Fruit fly (Drosophila melanogaster) whole organism, prepupa: ENCODE measurements around the gene Pdp1.

Experiments
- Blimp-1 ChIP-seq: fragments of 200-800 bp; sonication (Bioruptor generic); optimal IDR thresholded peaks from 3 replicates; lab custom pipeline; 2017; ENCODE audit warnings: missing biosample characterization, missing genetic modification characterization, mild to moderate bottlenecking, moderate library complexity, missing genetic modification reagents
- CG10631 ChIP-seq: fragments of 200-800 bp; sonication (Bioruptor generic); optimal IDR thresholded peaks from 2 replicates; lab custom pipeline; 2016; ENCODE audit warnings: missing biosample characterization, missing genetic modification characterization
- CG11294 ChIP-seq: fragments of 200-800 bp; sonication (Bioruptor generic); IDR thresholded peaks from 2 replicates; pipeline ENCODE4 v1.3.6; 2022; ENCODE audit warnings: missing biosample characterization, missing genetic modification characterization
- CG11902 ChIP-seq: fragments of 200-800 bp; sonication (Bioruptor generic); optimal IDR thresholded peaks from 3 replicates; lab custom pipeline; 2016; ENCODE audit warnings: missing biosample characterization, missing genetic modification characterization
- CG15336 ChIP-seq: fragments of 200-800 bp; sonication (Bioruptor generic); IDR thresholded peaks from 2 replicates; pipeline ENCODE4 v1.3.6; 2022; ENCODE audit warnings: missing biosample characterization, missing genetic modification characterization
- CG1621 ChIP-seq: fragments of 200-800 bp; sonication (Bioruptor generic); optimal IDR thresholded peaks from 3 replicates; lab custom pipeline; 2018; ENCODE audit warnings: missing biosample characterization, mild to moderate bottlenecking, missing genetic modification characterization
- CG16779 ChIP-seq: fragments of 200-800 bp; sonication (Bioruptor generic); optimal IDR thresholded peaks from 3 replicates; lab custom pipeline; 2017; ENCODE audit warnings: missing biosample characterization, mild to moderate bottlenecking, missing genetic modification characterization
- CG3032 ChIP-seq: fragments of 200-800 bp; optimal IDR thresholded peaks from 2 replicates; lab custom pipeline; 2019; ENCODE audit warnings: missing biosample characterization, mild to moderate bottlenecking, missing genetic modification characterization, moderate library complexity
- CG6163 ChIP-seq: fragments of 200-800 bp; sonication (Bioruptor generic); IDR thresholded peaks from 3 replicates; pipeline ENCODE4 v1.3.6; 2022; ENCODE audit warnings: missing biosample characterization, missing genetic modification characterization
- CG6792 ChIP-seq: fragments of 200-800 bp; sonication (Bioruptor generic); optimal IDR thresholded peaks from 3 replicates; lab custom pipeline; 2016; ENCODE audit warnings: missing biosample characterization, missing genetic modification characterization
- CG6808 ChIP-seq: fragments of 200-800 bp; sonication (Bioruptor generic); optimal IDR thresholded peaks from 3 replicates; lab custom pipeline; 2017; ENCODE audit warnings: missing biosample characterization, missing genetic modification characterization, mild to moderate bottlenecking, moderate library complexity, missing genetic modification reagents
- CG6854 ChIP-seq: fragments of 200-800 bp; sonication (Bioruptor generic); optimal IDR thresholded peaks from 2 replicates; lab custom pipeline; 2017; ENCODE audit warnings: missing biosample characterization, mild to moderate bottlenecking, missing genetic modification characterization
- CG7368 ChIP-seq: fragments of 200-800 bp; sonication (Bioruptor generic); optimal IDR thresholded peaks from 3 replicates; lab custom pipeline; 2016; ENCODE audit warnings: missing biosample characterization, missing genetic modification characterization
- CG8319 ChIP-seq: fragments of 200-800 bp; sonication (Bioruptor generic); optimal IDR thresholded peaks from 3 replicates; lab custom pipeline; 2016; ENCODE audit warnings: missing biosample characterization, missing genetic modification characterization
- CG8632 ChIP-seq: fragments of 200-800 bp; sonication (Bioruptor generic); optimal IDR thresholded peaks from 3 replicates; lab custom pipeline; 2016; ENCODE audit warnings: missing biosample characterization, missing genetic modification characterization
- CG9139 ChIP-seq: fragments of 200-800 bp; sonication (Bioruptor generic); optimal IDR thresholded peaks from 3 replicates; lab custom pipeline; 2017; ENCODE audit warnings: missing biosample characterization, mild to moderate bottlenecking, missing genetic modification characterization
- Eip75B ChIP-seq: fragments of 200-800 bp; sonication (Bioruptor generic); optimal IDR thresholded peaks from 3 replicates; lab custom pipeline; 2016; ENCODE audit warnings: missing biosample characterization, missing genetic modification characterization
- Eip78C ChIP-seq: fragments of 200-800 bp; sonication (Bioruptor generic); peaks from one replicate; lab custom pipeline; 2016; ENCODE audit warnings: missing biosample characterization, missing genetic modification characterization
- Ets21C ChIP-seq: fragments of 200-800 bp; sonication (Bioruptor generic); optimal IDR thresholded peaks from 3 replicates; lab custom pipeline; 2016; ENCODE audit warnings: missing biosample characterization, missing genetic modification characterization
- Ets96B ChIP-seq: fragments of 200-800 bp; optimal IDR thresholded peaks from 2 replicates; lab custom pipeline; 2019; ENCODE audit warnings: missing biosample characterization, mild to moderate bottlenecking, missing genetic modification characterization, moderate library complexity
- Gug ChIP-seq: fragments of 200-800 bp; sonication (Bioruptor generic); IDR thresholded peaks from 2 replicates; pipeline ENCODE4 v1.3.6; 2022; ENCODE audit warnings: missing biosample characterization, missing genetic modification characterization
- Hr38 ChIP-seq: sonication (Bioruptor generic); optimal IDR thresholded peaks from 2 replicates; lab custom pipeline; 2016; ENCODE audit warnings: missing biosample characterization, missing genetic modification characterization
- Hr39 ChIP-seq: fragments of 200-800 bp; sonication (Bioruptor generic); optimal IDR thresholded peaks from 2 replicates; lab custom pipeline; 2016; ENCODE audit warnings: missing biosample characterization, missing genetic modification characterization
- Hr4 ChIP-seq: fragments of 200-800 bp; sonication (Bioruptor generic); optimal IDR thresholded peaks from 3 replicates; lab custom pipeline; 2016; ENCODE audit warnings: missing biosample characterization, missing genetic modification characterization
- Lpt ChIP-seq: fragments of 200-800 bp; sonication (Bioruptor generic); optimal IDR thresholded peaks from 3 replicates; lab custom pipeline; 2016; ENCODE audit warnings: missing biosample characterization, missing genetic modification characterization
- Met ChIP-seq: fragments of 200-800 bp; sonication (Bioruptor generic); optimal IDR thresholded peaks from 3 replicates; lab custom pipeline; 2016; ENCODE audit warnings: missing biosample characterization, missing genetic modification characterization
- OdsH ChIP-seq: fragments of 200-800 bp; sonication (Bioruptor generic); optimal IDR thresholded peaks from 3 replicates; lab custom pipeline; 2016; ENCODE audit warnings: missing biosample characterization, missing genetic modification characterization
- Sox102F ChIP-seq: fragments of 200-800 bp; sonication (Bioruptor generic); optimal IDR thresholded peaks from 2 replicates; lab custom pipeline; 2016; ENCODE audit warnings: missing biosample characterization, mild to moderate bottlenecking, missing genetic modification characterization
- Sox15 ChIP-seq: fragments of 200-800 bp; sonication (Bioruptor generic); optimal IDR thresholded peaks from 3 replicates; lab custom pipeline; 2016; ENCODE audit warnings: missing biosample characterization, missing genetic modification characterization
- acj6 ChIP-seq: fragments of 200-800 bp; sonication (Bioruptor generic); optimal IDR thresholded peaks from 3 replicates; lab custom pipeline; 2016; ENCODE audit warnings: missing biosample characterization, missing genetic modification characterization
- cyc ChIP-seq: fragments of 200-800 bp; sonication (Bioruptor generic); optimal IDR thresholded peaks from 3 replicates; lab custom pipeline; 2016; ENCODE audit warnings: missing biosample characterization, missing genetic modification characterization
- dsx ChIP-seq: fragments of 200-800 bp; optimal IDR thresholded peaks from 3 replicates; lab custom pipeline; 2019; ENCODE audit warnings: missing biosample characterization, mild to moderate bottlenecking, missing genetic modification characterization, moderate library complexity; ENCODE audit not compliant: poor library complexity, severe bottlenecking
- eg ChIP-seq: fragments of 200-800 bp; sonication (Bioruptor generic); IDR thresholded peaks from 3 replicates; pipeline ENCODE4 v1.3.6; 2022; ENCODE audit warnings: missing biosample characterization, missing genetic modification characterization
- esn ChIP-seq: fragments of 200-800 bp; sonication (Bioruptor generic); optimal IDR thresholded peaks from 2 replicates; lab custom pipeline; 2016; ENCODE audit warnings: missing biosample characterization, mild to moderate bottlenecking, missing genetic modification characterization, moderate library complexity
- fd85E ChIP-seq: fragments of 200-800 bp; sonication (Bioruptor generic); optimal IDR thresholded peaks from 3 replicates; lab custom pipeline; 2016; ENCODE audit warnings: missing biosample characterization, missing genetic modification characterization
- fkh ChIP-seq: fragments of 200-800 bp; sonication (Bioruptor generic); optimal IDR thresholded peaks from 3 replicates; lab custom pipeline; 2017; ENCODE audit warnings: missing biosample characterization, mild to moderate bottlenecking, missing genetic modification characterization, moderate library complexity
- lz ChIP-seq: fragments of 200-800 bp; sonication (Bioruptor generic); optimal IDR thresholded peaks from 3 replicates; lab custom pipeline; 2016; ENCODE audit warnings: missing biosample characterization, missing genetic modification characterization
- net ChIP-seq: fragments of 200-800 bp; sonication (Bioruptor generic); optimal IDR thresholded peaks from 3 replicates; lab custom pipeline; 2016; ENCODE audit warnings: missing biosample characterization, missing genetic modification characterization
- salr ChIP-seq, 2 experiments: fragments of 200-800 bp; sonication (Bioruptor generic); optimal IDR thresholded peaks; 3 replicates each; lab custom pipeline; 2016 to 2018; ENCODE audit warnings: missing biosample characterization in 2 of 2, missing genetic modification characterization in 2 of 2, mild to moderate bottlenecking in 1 of 2
- spab ChIP-seq: fragments of 200-800 bp; sonication (Bioruptor generic); optimal IDR thresholded peaks from 2 replicates; lab custom pipeline; 2017; ENCODE audit warnings: missing biosample characterization, mild to moderate bottlenecking, missing genetic modification characterization, missing genetic modification reagents
- ss ChIP-seq, 2 experiments: fragments of 200-800 bp; sonication (Bioruptor generic); optimal IDR thresholded peaks; 2 replicates in 1 of 2; 3 replicates in 1 of 2; lab custom pipeline; 2017 to 2018; ENCODE audit warnings: mild to moderate bottlenecking in 2 of 2, missing biosample characterization in 2 of 2, missing genetic modification characterization in 2 of 2, moderate library complexity in 1 of 2
- svp ChIP-seq: fragments of 200-800 bp; sonication (Bioruptor generic); peaks from one replicate; lab custom pipeline; 2016; ENCODE audit warnings: missing biosample characterization, missing genetic modification characterization
- topi ChIP-seq: fragments of 200-800 bp; sonication (Bioruptor generic); optimal IDR thresholded peaks from 3 replicates; lab custom pipeline; 2016; ENCODE audit warnings: missing biosample characterization, missing genetic modification characterization

Pdp1 gene

dm6 chr3L:7911765-7912556, 44.8 kb upstream of the Pdp1 start, which contains the start of the genes pbl and CG8281 (continued):
- TF ChIP-seq salr (GFP tag; optimal IDR thresholded peaks at IDR 0.05; lab: Kevin White, UChicago) (no peak), Lpt (GFP tag; lab: Kevin White, UChicago) (no peak), topi (GFP tag; lab: Kevin White, UChicago) (peak; percentile 33), Gug (0 out of 2 replicates have a peak, but pooled peaks have one; percentile 25), Hr38 (GFP tag; lab: Kevin White, UChicago) (no peak), CG15336 (GFP tag; lab: Robert Waterston, UW) (peak; percentile 54; the same call in 1 of the 2 replicates), dsx (peak; percentile 87), spab (no peak), CG16779 (tag; lab: Kevin White, UChicago) (no peak), Sox15 (peak; percentile 27), CG6163 (GFP tag; lab: Robert Waterston, UW) (peak; percentile 65; the same call in 2 of the 3 replicates), CG8632 (GFP tag; lab: Kevin White, UChicago) (no peak), net (GFP tag; lab: Kevin White, UChicago) (no peak), CG3032 (tag; lab: Kevin White, UChicago) (peak; percentile 40), CG6808 (GFP tag; lab: Kevin White, UChicago) (no peak), fd85E (GFP tag; lab: Kevin White, UChicago) (no peak), cyc (GFP tag; lab: Kevin White, UChicago) (peak; percentile 31), svp (peak; percentile 81), fkh (GFP tag; lab: Kevin White, UChicago) (no peak), Hr39 (peak; percentile 62), CG11902 (GFP tag; lab: Kevin White, UChicago) (no peak), Ets96B (no peak), lz (peak; percentile 42), acj6 (GFP tag; lab: Kevin White, UChicago) (no peak), Eip75B (GFP tag; lab: Kevin White, UChicago) (peak; percentile 29), OdsH (GFP tag; lab: Kevin White, UChicago) (peak; percentile 41)

dm6 chr3L:7910916-7911467, 43.8 kb upstream of the Pdp1 start:
- TF ChIP-seq Hr4 (GFP tag; lab: Kevin White, UChicago), result no peak
- no peak for TF ChIP-seq CG3032 (tag; lab: Kevin White, UChicago)
- no peak for TF ChIP-seq CG6854
- TF ChIP-seq Eip78C, result peak; percentile 29
- TF ChIP-seq ss (GFP tag; optimal IDR thresholded peaks at IDR 0.05; lab: Kevin White, UChicago), result no peak
- TF ChIP-seq topi (GFP tag; lab: Kevin White, UChicago), result peak; percentile 26
- no peak for TF ChIP-seq salr (GFP tag; optimal IDR thresholded peaks at IDR 0.05; lab: Kevin White, UChicago)
- TF ChIP-seq fkh (GFP tag; lab: Kevin White, UChicago), result no peak
- peak; percentile 72 for TF ChIP-seq svp
- TF ChIP-seq Hr39, result peak; percentile 3
- peak; percentile 23 for TF ChIP-seq Met (GFP tag; lab: Kevin White, UChicago)
- no peak for TF ChIP-seq CG8632 (GFP tag; lab: Kevin White, UChicago)
- TF ChIP-seq CG9139 (GFP tag; lab: Kevin White, UChicago), result no peak
- TF ChIP-seq CG8319 (GFP tag; lab: Kevin White, UChicago), result no peak
- no peak for TF ChIP-seq CG15336 (GFP tag; lab: Robert Waterston, UW)

- TF ChIP-seq Sox102F (GFP tag; lab: Kevin White, UChicago), result no peak
- TF ChIP-seq CG8632 (GFP tag; lab: Kevin White, UChicago), result no peak
- no peak for TF ChIP-seq CG10631 (GFP tag; lab: Kevin White, UChicago)
- TF ChIP-seq Ets21C (GFP tag; lab: Kevin White, UChicago), result no peak
- no peak for TF ChIP-seq CG11902 (GFP tag; lab: Kevin White, UChicago)
- 0 out of 3 replicates have a peak, but pooled peaks have one; percentile 27 for TF ChIP-seq eg
- 0 out of 2 replicates have a peak, but pooled peaks have one; percentile 11 for TF ChIP-seq CG11294 (GFP tag; lab: Robert Waterston, UW)
- TF ChIP-seq salr (GFP tag; optimal IDR thresholded peaks at IDR 0.05; lab: Kevin White, UChicago), result peak in 1 of 2 experiments; percentile 32
- TF ChIP-seq CG6792 (GFP tag; lab: Kevin White, UChicago), result no peak
- TF ChIP-seq CG15336 (GFP tag; lab: Robert Waterston, UW), result peak; percentile 56
- no peak for TF ChIP-seq Gug
- no peak for TF ChIP-seq cyc (GFP tag; lab: Kevin White, UChicago)
- peak; percentile 28 for TF ChIP-seq Hr4 (GFP tag; lab: Kevin White, UChicago)
- peak; percentile 49 for TF ChIP-seq svp
- no peak for TF ChIP-seq esn (GFP tag; lab: Kevin White, UChicago)
- no peak for TF ChIP-seq Blimp-1
- no peak for TF ChIP-seq Hr39
- TF ChIP-seq Eip78C, result peak; percentile 72
- no peak for TF ChIP-seq lz
- TF ChIP-seq CG7368, result no peak
- TF ChIP-seq CG1621 (tag; lab: Kevin White, UChicago), result no peak
Measured at dm6 chr3L:7909695-7910463, 42.7 kb upstream of the Pdp1 start.
